Fruit fly (Drosophila melanogaster): ENCODE data around the gene Cp38.

The Cp38 gene

dm6 chrX:8499151-8499550, 17.5 kb downstream of the Cp38 start (continued):
- TF ChIP-seq slbo (GFP tag; IDR thresholded peaks at IDR 0.05) (peak; percentile 32; the same call in 1 of the 2 replicates), bab2 (GFP tag; optimal IDR thresholded peaks at IDR 0.05) (peak; percentile 3), CG11695 (GFP tag; IDR thresholded peaks at IDR 0.05) (0 out of 3 replicates have a peak, but pooled peaks have one; percentile 25), lbe (GFP tag; optimal IDR thresholded peaks at IDR 0.05) (no peak), Med (GFP tag) (peak; percentile 81), CG8089 (GFP tag; optimal IDR thresholded peaks at IDR 0.05) (no peak), CG1647 (GFP tag; optimal IDR thresholded peaks at IDR 0.05) (peak; percentile 4), Rfx (GFP tag; IDR thresholded peaks at IDR 0.05) (peak; percentile 49), ewg (GFP tag; optimal IDR thresholded peaks at IDR 0.05) (no peak)

- TF ChIP-seq al (GFP tag; IDR thresholded peaks at IDR 0.05) = no peak
- TF ChIP-seq Med (GFP tag) = peak; percentile 17
- no peak for TF ChIP-seq bsh (GFP tag; optimal IDR thresholded peaks at IDR 0.05)
- no peak for TF ChIP-seq Fer3 (tag; optimal IDR thresholded peaks at IDR 0.05)
- peak; percentile 13 for TF ChIP-seq Ets65A (GFP tag)
- no peak for TF ChIP-seq gce (GFP tag; IDR thresholded peaks at IDR 0.05)
- TF ChIP-seq exex (tag; optimal IDR thresholded peaks at IDR 0.05) = peak; percentile 38
- no peak for TF ChIP-seq CG8290 (GFP tag; optimal IDR thresholded peaks at IDR 0.05)
- TF ChIP-seq CG8290 (tag; optimal IDR thresholded peaks at IDR 0.05) = peak in 1 of 2 experiments; percentile 28
- peak; percentile 49 for TF ChIP-seq sens (GFP tag)
- peak; percentile 94 for TF ChIP-seq Deaf1 (tag; optimal IDR thresholded peaks at IDR 0.05)
- peak; percentile 76 for TF ChIP-seq CG7372 (GFP tag; IDR thresholded peaks at IDR 0.05)
These were observed 19.7 kb downstream of the Cp38 start for dm6 chrX:8501374-8501773.

- TF ChIP-seq exex (tag; optimal IDR thresholded peaks at IDR 0.05) (peak; percentile 17), mirr (GFP tag; optimal IDR thresholded peaks at IDR 0.05) (no peak), Vsx1 (GFP tag; optimal IDR thresholded peaks at IDR 0.05) (peak; percentile 21), sug (tag; optimal IDR thresholded peaks at IDR 0.05) (peak; percentile 14), Hr39 (optimal IDR thresholded peaks at IDR 0.05) (no peak), chinmo (GFP tag; IDR thresholded peaks at IDR 0.05; ENCODE audit: partially characterized antibody) (peak; percentile 62; the same call in 1 of the 4 replicates), Adf1 (GFP tag; IDR thresholded peaks at IDR 0.05) (peak; percentile 97), Med (GFP tag) (peak; percentile 4), Deaf1 (tag; optimal IDR thresholded peaks at IDR 0.05) (peak; percentile 71)
These were observed 20.4 kb downstream of the Cp38 start for dm6 chrX:8502053-8502452.

dm6 chrX:8505023-8505604, 23.5 kb downstream of the Cp38 start:
- no peak for TF ChIP-seq seq (GFP tag; IDR thresholded peaks at IDR 0.05)
- no peak for TF ChIP-seq ci (GFP tag; IDR thresholded peaks at IDR 0.05)
- no peak for TF ChIP-seq CTCF (GFP tag; optimal IDR thresholded peaks at IDR 0.05)
- TF ChIP-seq dimm (GFP tag; IDR thresholded peaks at IDR 0.05) = no peak
- TF ChIP-seq nerfin-2 (GFP tag; IDR thresholded peaks at IDR 0.05; ENCODE audit: partially characterized antibody) = peak; percentile 54; the same call in 1 of the 2 replicates
- TF ChIP-seq Hand (GFP tag; optimal IDR thresholded peaks at IDR 0.05) = no peak
- no peak for TF ChIP-seq gcm (GFP tag; optimal IDR thresholded peaks at IDR 0.05)
- no peak for TF ChIP-seq Poxn (GFP tag; IDR thresholded peaks at IDR 0.05)
- no peak for TF ChIP-seq so (GFP tag; IDR thresholded peaks at IDR 0.05)
- no peak for TF ChIP-seq rib (GFP tag; IDR thresholded peaks at IDR 0.05)
- no peak for TF ChIP-seq hbn (GFP tag; IDR thresholded peaks at IDR 0.05; ENCODE audit: partially characterized antibody)
- no peak for TF ChIP-seq CG4854 (GFP tag; optimal IDR thresholded peaks at IDR 0.05)
- no peak for TF ChIP-seq CG10431 (GFP tag; optimal IDR thresholded peaks at IDR 0.05)
- TF ChIP-seq GATAe (GFP tag; conservative IDR thresholded peaks at IDR 0.05) = no peak
- no peak for TF ChIP-seq az2 (GFP tag; optimal IDR thresholded peaks at IDR 0.05)
- TF ChIP-seq CG30020 (tag; optimal IDR thresholded peaks at IDR 0.05) = no peak
- no peak for TF ChIP-seq D19A (tag; optimal IDR thresholded peaks at IDR 0.05)
- TF ChIP-seq CG1602 (GFP tag; optimal IDR thresholded peaks at IDR 0.05) = no peak
- TF ChIP-seq grn (GFP tag; optimal IDR thresholded peaks at IDR 0.05) = no peak
- no peak for TF ChIP-seq CG11560 (tag; IDR thresholded peaks at IDR 0.05)
- no peak for TF ChIP-seq Sry-β (GFP tag; optimal IDR thresholded peaks at IDR 0.05)
- no peak for TF ChIP-seq Abd-B (GFP tag; optimal IDR thresholded peaks at IDR 0.05)
- no peak for TF ChIP-seq odd (GFP tag; optimal IDR thresholded peaks at IDR 0.05)
